Fruit fly (Drosophila melanogaster) whole organism, embryonic: ENCODE data around the gene CG4596.

ENCODE experiments used
- CG10462 ChIP-seq: fragments of 200-800 bp; sonication (Bioruptor generic); optimal IDR thresholded peaks from 2 replicates; lab custom pipeline; 2016; ENCODE audit warnings: missing biosample characterization, missing genetic modification characterization
- CG10565 ChIP-seq: fragments of 200-800 bp; sonication (Bioruptor generic); optimal IDR thresholded peaks from 3 replicates; lab custom pipeline; 2016; ENCODE audit warnings: missing biosample characterization, mild to moderate bottlenecking, missing genetic modification characterization
- CG11093 ChIP-seq: fragments of 200-800 bp; sonication (Bioruptor generic); IDR thresholded peaks from 3 replicates; pipeline ENCODE4 v1.3.6; 2022; ENCODE audit warnings: missing biosample characterization, missing genetic modification characterization
- CG11696 ChIP-seq: fragments of 200-800 bp; sonication (Bioruptor generic); IDR thresholded peaks from 2 replicates; pipeline ENCODE4 v1.3.6; 2022; ENCODE audit warnings: missing biosample characterization, missing genetic modification characterization
- CG12744 ChIP-seq: fragments of 200-800 bp; sonication (Bioruptor generic); optimal IDR thresholded peaks from 2 replicates; lab custom pipeline; 2016; ENCODE audit warnings: missing biosample characterization, missing genetic modification characterization
- CG13624 ChIP-seq: fragments of 200-800 bp; sonication (Bioruptor generic); optimal IDR thresholded peaks from 2 replicates; lab custom pipeline; 2016; ENCODE audit warnings: missing biosample characterization, missing genetic modification characterization
- CG13894 ChIP-seq: fragments of 200-800 bp; sonication (Bioruptor generic); optimal IDR thresholded peaks from 3 replicates; lab custom pipeline; 2018; ENCODE audit warnings: missing biosample characterization, mild to moderate bottlenecking, missing genetic modification characterization, moderate library complexity
- CG14965 ChIP-seq: fragments of 200-800 bp; sonication (Bioruptor generic); optimal IDR thresholded peaks from 2 replicates; lab custom pipeline; 2016; ENCODE audit warnings: missing biosample characterization, missing genetic modification characterization, borderline replicate concordance
- CG1603 ChIP-seq: fragments of 200-800 bp; sonication (Bioruptor generic); optimal IDR thresholded peaks from 2 replicates; lab custom pipeline; 2019; ENCODE audit warnings: missing biosample characterization, mild to moderate bottlenecking, missing genetic modification characterization, moderate library complexity
- CG16863 ChIP-seq: fragments of 200-800 bp; sonication (Bioruptor generic); optimal IDR thresholded peaks from 3 replicates; lab custom pipeline; 2016; ENCODE audit warnings: missing biosample characterization, missing genetic modification characterization
- CG17361 ChIP-seq: fragments of 200-800 bp; sonication (Bioruptor generic); IDR thresholded peaks from 3 replicates; pipeline ENCODE4 v1.3.6; 2022; ENCODE audit warnings: missing biosample characterization, missing genetic modification characterization
- CG1832 ChIP-seq: fragments of 200-800 bp; sonication (Bioruptor generic); optimal IDR thresholded peaks from 2 replicates; lab custom pipeline; 2017; ENCODE audit warnings: missing biosample characterization, mild to moderate bottlenecking, missing genetic modification characterization, inconsistent platforms
- CG2129 ChIP-seq: fragments of 200-800 bp; sonication (Bioruptor generic); IDR thresholded peaks from 2 replicates; pipeline ENCODE4 v1.3.6; 2022; ENCODE audit warnings: missing biosample characterization, missing genetic modification characterization; ENCODE audit not compliant: partially characterized antibody
- CG31224 ChIP-seq: fragments of 200-800 bp; sonication (Bioruptor generic); IDR thresholded peaks from 2 replicates; pipeline ENCODE4 v1.3.6; 2022; ENCODE audit warnings: missing biosample characterization, missing genetic modification characterization
- CG3281 ChIP-seq: fragments of 200-800 bp; sonication (Bioruptor generic); optimal IDR thresholded peaks from 3 replicates; lab custom pipeline; 2017; ENCODE audit warnings: missing biosample characterization, mild to moderate bottlenecking, missing genetic modification characterization
- CG4328 ChIP-seq: fragments of 200-800 bp; sonication (Bioruptor generic); optimal IDR thresholded peaks from 3 replicates; lab custom pipeline; 2017; ENCODE audit warnings: missing biosample characterization, missing genetic modification reagents, missing genetic modification characterization
- CG4707 ChIP-seq: fragments of 200-800 bp; sonication (Bioruptor generic); optimal IDR thresholded peaks from 2 replicates; lab custom pipeline; 2018; ENCODE audit warnings: missing biosample characterization, mild to moderate bottlenecking, missing genetic modification characterization, moderate library complexity
- CG7963 ChIP-seq: fragments of 200-800 bp; sonication (Bioruptor generic); IDR thresholded peaks from 3 replicates; pipeline ENCODE4 v1.3.6; 2022; ENCODE audit warnings: missing biosample characterization, missing genetic modification characterization; ENCODE audit not compliant: partially characterized antibody
- CG9215 ChIP-seq: fragments of 200-800 bp; sonication (Bioruptor generic); IDR thresholded peaks from 2 replicates; pipeline ENCODE4 v1.3.6; 2022; ENCODE audit warnings: missing biosample characterization, missing genetic modification characterization
- CkIIα-i1 ChIP-seq: fragments of 200-800 bp; sonication (Bioruptor generic); IDR thresholded peaks from 2 replicates; pipeline ENCODE4 v1.3.6; 2022; ENCODE audit warnings: missing biosample characterization, missing genetic modification characterization
- Dad ChIP-seq: fragments of 200-800 bp; sonication (Bioruptor generic); optimal IDR thresholded peaks from 3 replicates; lab custom pipeline; 2016; ENCODE audit warnings: missing biosample characterization, missing genetic modification characterization
- Doc3 ChIP-seq: fragments of 200-800 bp; sonication (Bioruptor generic); IDR thresholded peaks from 3 replicates; pipeline ENCODE4 v1.3.6; 2022; ENCODE audit warnings: missing biosample characterization, missing genetic modification characterization; ENCODE audit not compliant: partially characterized antibody
- Drgx ChIP-seq: fragments of 200-800 bp; sonication (Bioruptor generic); IDR thresholded peaks from 2 replicates; pipeline ENCODE4 v1.3.6; 2022; ENCODE audit warnings: missing biosample characterization, missing genetic modification characterization
- Elba2 ChIP-seq: fragments of 200-800 bp; sonication (Bioruptor generic); optimal IDR thresholded peaks from 3 replicates; lab custom pipeline; 2016; ENCODE audit warnings: missing biosample characterization, missing genetic modification characterization
- HLH4C ChIP-seq: fragments of 200-800 bp; sonication (Bioruptor generic); IDR thresholded peaks from 3 replicates; pipeline ENCODE4 v1.3.6; 2022; ENCODE audit warnings: missing biosample characterization, missing genetic modification characterization; ENCODE audit not compliant: partially characterized antibody
- Hmr ChIP-seq: fragments of 200-800 bp; sonication (Bioruptor generic); optimal IDR thresholded peaks from 3 replicates; lab custom pipeline; 2017; ENCODE audit warnings: mild to moderate bottlenecking, missing biosample characterization, missing genetic modification reagents, missing genetic modification characterization
- Hr39 ChIP-seq: fragments of >200 bp; optimal IDR thresholded peaks from 2 replicates; lab custom pipeline; 2017
- Nf-YC ChIP-seq: fragments of 200-800 bp; optimal IDR thresholded peaks from 3 replicates; lab custom pipeline; 2019; ENCODE audit warnings: missing biosample characterization, mild to moderate bottlenecking, missing genetic modification characterization, moderate library complexity
- Sin3A ChIP-seq: fragments of >200 bp; optimal IDR thresholded peaks from 2 replicates; lab custom pipeline; 2018
- Six4 ChIP-seq: fragments of 200-800 bp; sonication (Bioruptor generic); optimal IDR thresholded peaks from 2 replicates; lab custom pipeline; 2016; ENCODE audit warnings: missing biosample characterization, missing genetic modification characterization
- cad ChIP-seq: fragments of >200 bp; optimal IDR thresholded peaks from 2 replicates; lab custom pipeline; 2017; ENCODE audit warnings: missing biosample characterization, missing genetic modification characterization
- crc ChIP-seq: fragments of 200-800 bp; sonication (Bioruptor generic); optimal IDR thresholded peaks from 2 replicates; lab custom pipeline; 2016; ENCODE audit warnings: missing biosample characterization, missing genetic modification characterization
- fd3F ChIP-seq: fragments of 200-800 bp; sonication (Bioruptor generic); optimal IDR thresholded peaks from 2 replicates; lab custom pipeline; 2018; ENCODE audit warnings: missing biosample characterization, mild to moderate bottlenecking, missing genetic modification characterization, moderate library complexity
- ftz-f1 ChIP-seq: fragments of 200-800 bp; sonication (Bioruptor generic); optimal IDR thresholded peaks from 2 replicates; lab custom pipeline; 2016; ENCODE audit warnings: missing biosample characterization, missing genetic modification characterization
- fu2 ChIP-seq: fragments of 200-800 bp; sonication (Bioruptor generic); optimal IDR thresholded peaks from 2 replicates; lab custom pipeline; 2016; ENCODE audit warnings: missing biosample characterization, missing genetic modification characterization
- gcm ChIP-seq: fragments of 200-800 bp; sonication (Bioruptor generic); optimal IDR thresholded peaks from 2 replicates; lab custom pipeline; 2019; ENCODE audit warnings: missing biosample characterization, mild to moderate bottlenecking, missing genetic modification characterization, moderate library complexity
- hb ChIP-seq: fragments of 200-800 bp; sonication (Bioruptor generic); IDR thresholded peaks from 3 replicates; pipeline ENCODE4 v1.3.6; 2022; ENCODE audit warnings: missing biosample characterization, missing genetic modification characterization; ENCODE audit not compliant: partially characterized antibody
- inv ChIP-seq: fragments of 200-800 bp; sonication (Bioruptor generic); IDR thresholded peaks from 2 replicates; pipeline ENCODE4 v1.3.6; 2022; ENCODE audit warnings: missing biosample characterization, missing genetic modification characterization; ENCODE audit not compliant: partially characterized antibody
- kah ChIP-seq: fragments of 200-800 bp; sonication (Bioruptor generic); optimal IDR thresholded peaks from 2 replicates; lab custom pipeline; 2018; ENCODE audit warnings: missing biosample characterization, mild to moderate bottlenecking, missing genetic modification characterization
- phol ChIP-seq: fragments of 200-800 bp; sonication (Bioruptor generic); optimal IDR thresholded peaks from 3 replicates; lab custom pipeline; 2018; ENCODE audit warnings: missing biosample characterization, mild to moderate bottlenecking, missing genetic modification characterization, moderate library complexity
- pita ChIP-seq: fragments of 200-800 bp; sonication (Bioruptor generic); optimal IDR thresholded peaks from 2 replicates; lab custom pipeline; 2017; ENCODE audit warnings: missing biosample characterization, mild to moderate bottlenecking, missing genetic modification characterization
- ro ChIP-seq: fragments of 200-800 bp; sonication (Bioruptor generic); IDR thresholded peaks from 2 replicates; pipeline ENCODE4 v1.3.6; 2022; ENCODE audit warnings: missing biosample characterization, missing genetic modification characterization
- row ChIP-seq: fragments of 200-800 bp; sonication (Bioruptor generic); IDR thresholded peaks from 3 replicates; pipeline ENCODE4 v1.3.6; 2022; ENCODE audit warnings: missing biosample characterization, missing genetic modification characterization
- run ChIP-seq: fragments of 200-800 bp; sonication (Bioruptor generic); optimal IDR thresholded peaks from 3 replicates; lab custom pipeline; 2018; ENCODE audit warnings: missing biosample characterization, mild to moderate bottlenecking, missing genetic modification characterization
- sr ChIP-seq: fragments of 200-800 bp; sonication (Bioruptor generic); IDR thresholded peaks from 3 replicates; pipeline ENCODE4 v1.3.6; 2022; ENCODE audit warnings: missing biosample characterization, missing genetic modification characterization
- ssp ChIP-seq: fragments of 200-800 bp; sonication (Bioruptor generic); IDR thresholded peaks from 2 replicates; pipeline ENCODE4 v1.3.6; 2022; ENCODE audit warnings: missing biosample characterization, missing genetic modification characterization
- stc ChIP-seq: fragments of 200-800 bp; sonication (Bioruptor generic); IDR thresholded peaks from 2 replicates; pipeline ENCODE4 v1.3.6; 2022; ENCODE audit warnings: missing biosample characterization, missing genetic modification characterization
- tx ChIP-seq: fragments of 200-800 bp; sonication (Bioruptor generic); optimal IDR thresholded peaks from 2 replicates; lab custom pipeline; 2016; ENCODE audit warnings: missing biosample characterization, missing genetic modification characterization
- wdn ChIP-seq: fragments of 200-800 bp; sonication (Bioruptor generic); IDR thresholded peaks from 2 replicates; pipeline ENCODE4 v1.3.6; 2022; ENCODE audit warnings: missing biosample characterization, missing genetic modification characterization
- zen ChIP-seq: fragments of 200-800 bp; sonication (Bioruptor generic); optimal IDR thresholded peaks from 3 replicates; lab custom pipeline; 2018; ENCODE audit warnings: missing biosample characterization, mild to moderate bottlenecking, missing genetic modification characterization, moderate library complexity
- zfh2 ChIP-seq: fragments of 200-800 bp; sonication (Bioruptor generic); optimal IDR thresholded peaks from 2 replicates; lab custom pipeline; 2016; ENCODE audit warnings: missing biosample characterization, missing genetic modification characterization

The CG4596 gene

DNA sequence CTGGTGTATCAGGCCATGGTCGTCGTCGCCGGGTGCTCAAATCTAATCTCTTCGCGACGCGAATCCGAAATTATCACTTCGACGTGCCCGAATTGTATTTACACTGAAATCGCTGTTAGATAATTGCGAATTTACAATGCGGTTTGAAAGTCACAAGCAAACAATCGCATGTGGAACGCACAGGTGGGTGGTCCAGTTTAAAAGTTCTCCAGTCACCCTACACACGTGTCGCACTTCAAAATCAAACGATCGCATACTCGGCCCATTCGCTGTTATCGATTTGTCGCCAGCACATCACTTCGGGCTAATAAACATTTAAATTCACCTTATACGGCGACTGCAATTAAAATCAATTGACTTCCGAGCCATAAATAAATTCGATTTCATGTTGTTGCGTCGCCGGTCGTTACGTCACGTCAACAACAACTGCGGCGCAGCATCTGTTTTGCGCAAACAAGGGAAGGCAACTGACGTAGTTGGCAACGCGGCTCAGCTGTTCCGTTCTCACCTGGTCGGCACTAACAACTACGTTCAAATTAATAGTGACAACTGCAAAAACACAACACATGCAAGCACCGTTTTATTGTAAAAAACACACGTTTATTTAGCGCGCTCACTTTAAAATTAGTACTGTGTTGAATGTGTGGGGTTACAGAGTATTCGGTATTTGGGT is 9.9 kb upstream of the CG4596 start, which contains the start of gene CG6574 (continued):
- TF ChIP-seq sr (GFP tag; lab: Robert Waterston, UW) = no peak
- peak; percentile 95 for TF ChIP-seq CG11696 (GFP tag; lab: Robert Waterston, UW)
- TF ChIP-seq run = no peak
- TF ChIP-seq Hr39 (lab: Kevin White, UChicago) = no peak
- peak; percentile 19 for TF ChIP-seq CG1603
- TF ChIP-seq Sin3A (lab: Kevin White, UChicago) = no peak
- TF ChIP-seq CG10565 (GFP tag; lab: Kevin White, UChicago) = no peak
- no peak for TF ChIP-seq Elba2 (GFP tag; lab: Kevin White, UChicago)
- TF ChIP-seq zen (tag; lab: Kevin White, UChicago) = no peak
- TF ChIP-seq CG4328 (GFP tag; lab: Kevin White, UChicago) = no peak
- TF ChIP-seq gcm (GFP tag; lab: Kevin White, UChicago) = no peak
- TF ChIP-seq CG4707 (GFP tag; lab: Kevin White, UChicago) = no peak
- TF ChIP-seq kah (GFP tag; lab: Kevin White, UChicago) = peak; percentile 45
- TF ChIP-seq CG13894 = no peak
- no peak for TF ChIP-seq CG16863 (GFP tag; lab: Kevin White, UChicago)
- no peak for TF ChIP-seq CG1832 (GFP tag; lab: Kevin White, UChicago)
- TF ChIP-seq CG3281 (GFP tag; lab: Kevin White, UChicago) = peak; percentile 12
- no peak for TF ChIP-seq CG12744 (GFP tag; lab: Kevin White, UChicago)
- TF ChIP-seq CG14965 (GFP tag; lab: Kevin White, UChicago) = no peak
- no peak for TF ChIP-seq wdn (GFP tag; lab: Robert Waterston, UW)
- TF ChIP-seq HLH4C = 0 out of 3 replicates have a peak, but pooled peaks have one; percentile 2
- 0 out of 3 replicates have a peak, but pooled peaks have one; percentile 14 for TF ChIP-seq CG17361 (GFP tag; lab: Robert Waterston, UW)
- no peak for TF ChIP-seq CG9215 (GFP tag; lab: Robert Waterston, UW)
- TF ChIP-seq zfh2 (GFP tag; lab: Kevin White, UChicago) = no peak
- TF ChIP-seq Drgx (GFP tag; lab: Robert Waterston, UW) = peak; percentile 44; the same call in 1 of the 2 replicates
- TF ChIP-seq phol (tag; lab: Kevin White, UChicago) = peak; percentile 33
- no peak for TF ChIP-seq CG7963 (GFP tag; lab: Robert Waterston, UW)
- peak; percentile 43 for TF ChIP-seq Hmr
- no peak for TF ChIP-seq pita (GFP tag; lab: Kevin White, UChicago)
- TF ChIP-seq stc (GFP tag; lab: Robert Waterston, UW) = no peak
- TF ChIP-seq tx = no peak
- TF ChIP-seq CG13624 = peak; percentile 8
- no peak for TF ChIP-seq Dad
- TF ChIP-seq CG11093 = no peak
- TF ChIP-seq crc (GFP tag; lab: Kevin White, UChicago) = no peak
- no peak for TF ChIP-seq CG31224
- no peak for TF ChIP-seq row
- no peak for TF ChIP-seq CkIIα-i1 (GFP tag; lab: Robert Waterston, UW)
- TF ChIP-seq hb (GFP tag; lab: Robert Waterston, UW) = no peak
- TF ChIP-seq fu2 (GFP tag; lab: Kevin White, UChicago) = no peak
- no peak for TF ChIP-seq ftz-f1 (GFP tag; lab: Kevin White, UChicago)
- 0 out of 3 replicates have a peak, but pooled peaks have one; percentile 6 for TF ChIP-seq Doc3 (GFP tag; lab: Robert Waterston, UW)
- TF ChIP-seq Nf-YC (tag; lab: Kevin White, UChicago) = no peak
- no peak for TF ChIP-seq ro (GFP tag; lab: Robert Waterston, UW)
- no peak for TF ChIP-seq inv (GFP tag; lab: Robert Waterston, UW)
- TF ChIP-seq CG10462 (GFP tag; lab: Kevin White, UChicago) = no peak
- TF ChIP-seq ssp (GFP tag; lab: Robert Waterston, UW) = no peak
- TF ChIP-seq fd3F (GFP tag; lab: Kevin White, UChicago) = no peak
- TF ChIP-seq Six4 (GFP tag; lab: Kevin White, UChicago) = no peak
- no peak for TF ChIP-seq cad (GFP tag; lab: Kevin White, UChicago)
- TF ChIP-seq CG2129 (GFP tag; lab: Robert Waterston, UW) = no peak
